Fruit fly (Drosophila melanogaster) whole organism, prepupa: ENCODE data around the gene CG1463.

Experiments used
- CG10631 ChIP-seq: fragments of 200-800 bp; sonication (Bioruptor generic); optimal IDR thresholded peaks from 2 replicates; lab custom pipeline; 2016; ENCODE audit warnings: missing biosample characterization, missing genetic modification characterization
- CG10669 ChIP-seq: fragments of 200-800 bp; sonication (Bioruptor generic); optimal IDR thresholded peaks from 3 replicates; lab custom pipeline; 2018; ENCODE audit warnings: missing biosample characterization, mild to moderate bottlenecking, missing genetic modification characterization, moderate library complexity
- CG11294 ChIP-seq: fragments of 200-800 bp; sonication (Bioruptor generic); IDR thresholded peaks from 2 replicates; pipeline ENCODE4 v1.3.6; 2022; ENCODE audit warnings: missing biosample characterization, missing genetic modification characterization
- CG11762 ChIP-seq: fragments of 200-800 bp; sonication (Bioruptor generic); optimal IDR thresholded peaks from 3 replicates; lab custom pipeline; 2016; ENCODE audit warnings: missing biosample characterization, missing genetic modification characterization; ENCODE audit not compliant: insufficient read depth
- CG11902 ChIP-seq: fragments of 200-800 bp; sonication (Bioruptor generic); optimal IDR thresholded peaks from 3 replicates; lab custom pipeline; 2016; ENCODE audit warnings: missing biosample characterization, missing genetic modification characterization
- CG15336 ChIP-seq: fragments of 200-800 bp; sonication (Bioruptor generic); IDR thresholded peaks from 2 replicates; pipeline ENCODE4 v1.3.6; 2022; ENCODE audit warnings: missing biosample characterization, missing genetic modification characterization
- CG31627 ChIP-seq: fragments of 200-800 bp; sonication (Bioruptor generic); optimal IDR thresholded peaks from 3 replicates; lab custom pipeline; 2016; ENCODE audit warnings: missing biosample characterization, missing genetic modification characterization
- CG32006 ChIP-seq: fragments of 200-800 bp; sonication (Bioruptor generic); optimal IDR thresholded peaks from 3 replicates; lab custom pipeline; 2017; ENCODE audit warnings: missing biosample characterization, mild to moderate bottlenecking, missing genetic modification characterization
- CG34406 ChIP-seq: fragments of 200-800 bp; sonication (Bioruptor generic); optimal IDR thresholded peaks from 3 replicates; lab custom pipeline; 2016; ENCODE audit warnings: missing biosample characterization, missing genetic modification characterization
- CG3919 ChIP-seq: fragments of 200-800 bp; sonication (Bioruptor generic); optimal IDR thresholded peaks from 3 replicates; lab custom pipeline; 2016; ENCODE audit warnings: missing biosample characterization, missing genetic modification characterization
- CG4318 ChIP-seq: fragments of 200-800 bp; sonication (Bioruptor generic); optimal IDR thresholded peaks from 3 replicates; lab custom pipeline; 2017; ENCODE audit warnings: missing biosample characterization, mild to moderate bottlenecking, missing genetic modification characterization
- CG6163 ChIP-seq: fragments of 200-800 bp; sonication (Bioruptor generic); IDR thresholded peaks from 3 replicates; pipeline ENCODE4 v1.3.6; 2022; ENCODE audit warnings: missing biosample characterization, missing genetic modification characterization
- CG6276 ChIP-seq: fragments of 200-800 bp; sonication (Bioruptor generic); optimal IDR thresholded peaks from 2 replicates; lab custom pipeline; 2017; ENCODE audit warnings: missing biosample characterization, mild to moderate bottlenecking, missing genetic modification characterization
- CG6792 ChIP-seq: fragments of 200-800 bp; sonication (Bioruptor generic); optimal IDR thresholded peaks from 3 replicates; lab custom pipeline; 2016; ENCODE audit warnings: missing biosample characterization, missing genetic modification characterization
- CG6854 ChIP-seq: fragments of 200-800 bp; sonication (Bioruptor generic); optimal IDR thresholded peaks from 2 replicates; lab custom pipeline; 2017; ENCODE audit warnings: missing biosample characterization, mild to moderate bottlenecking, missing genetic modification characterization
- CG7368 ChIP-seq: fragments of 200-800 bp; sonication (Bioruptor generic); optimal IDR thresholded peaks from 3 replicates; lab custom pipeline; 2016; ENCODE audit warnings: missing biosample characterization, missing genetic modification characterization
- CG8119 ChIP-seq: fragments of 200-800 bp; sonication (Bioruptor generic); IDR thresholded peaks from 3 replicates; pipeline ENCODE4 v1.3.6; 2022; ENCODE audit warnings: missing biosample characterization, missing genetic modification characterization
- CG8319 ChIP-seq: fragments of 200-800 bp; sonication (Bioruptor generic); optimal IDR thresholded peaks from 3 replicates; lab custom pipeline; 2016; ENCODE audit warnings: missing biosample characterization, missing genetic modification characterization
- CG8632 ChIP-seq: fragments of 200-800 bp; sonication (Bioruptor generic); optimal IDR thresholded peaks from 3 replicates; lab custom pipeline; 2016; ENCODE audit warnings: missing biosample characterization, missing genetic modification characterization
- CG9139 ChIP-seq: fragments of 200-800 bp; sonication (Bioruptor generic); optimal IDR thresholded peaks from 3 replicates; lab custom pipeline; 2017; ENCODE audit warnings: missing biosample characterization, mild to moderate bottlenecking, missing genetic modification characterization
- Eip78C ChIP-seq: fragments of 200-800 bp; sonication (Bioruptor generic); peaks from one replicate; lab custom pipeline; 2016; ENCODE audit warnings: missing biosample characterization, missing genetic modification characterization
- Eip93F ChIP-seq: fragments of 200-800 bp; sonication (Bioruptor generic); optimal IDR thresholded peaks from 2 replicates; lab custom pipeline; 2016; ENCODE audit warnings: missing biosample characterization, mild to moderate bottlenecking, missing genetic modification characterization
- Ets21C ChIP-seq: fragments of 200-800 bp; sonication (Bioruptor generic); optimal IDR thresholded peaks from 3 replicates; lab custom pipeline; 2016; ENCODE audit warnings: missing biosample characterization, missing genetic modification characterization
- Ets96B ChIP-seq: fragments of 200-800 bp; optimal IDR thresholded peaks from 2 replicates; lab custom pipeline; 2019; ENCODE audit warnings: missing biosample characterization, mild to moderate bottlenecking, missing genetic modification characterization, moderate library complexity
- Gug ChIP-seq: fragments of 200-800 bp; sonication (Bioruptor generic); IDR thresholded peaks from 2 replicates; pipeline ENCODE4 v1.3.6; 2022; ENCODE audit warnings: missing biosample characterization, missing genetic modification characterization
- Hr39 ChIP-seq: fragments of 200-800 bp; sonication (Bioruptor generic); optimal IDR thresholded peaks from 2 replicates; lab custom pipeline; 2016; ENCODE audit warnings: missing biosample characterization, missing genetic modification characterization
- Hr4 ChIP-seq: fragments of 200-800 bp; sonication (Bioruptor generic); optimal IDR thresholded peaks from 3 replicates; lab custom pipeline; 2016; ENCODE audit warnings: missing biosample characterization, missing genetic modification characterization
- Met ChIP-seq: fragments of 200-800 bp; sonication (Bioruptor generic); optimal IDR thresholded peaks from 3 replicates; lab custom pipeline; 2016; ENCODE audit warnings: missing biosample characterization, missing genetic modification characterization
- OdsH ChIP-seq: fragments of 200-800 bp; sonication (Bioruptor generic); optimal IDR thresholded peaks from 3 replicates; lab custom pipeline; 2016; ENCODE audit warnings: missing biosample characterization, missing genetic modification characterization
- Smox ChIP-seq: fragments of 200-800 bp; sonication (Bioruptor generic); optimal IDR thresholded peaks from 3 replicates; lab custom pipeline; 2016; ENCODE audit warnings: missing biosample characterization, missing genetic modification characterization
- achi ChIP-seq: fragments of 200-800 bp; sonication (Bioruptor generic); optimal IDR thresholded peaks from 3 replicates; lab custom pipeline; 2016; ENCODE audit warnings: missing biosample characterization, missing genetic modification characterization
- cyc ChIP-seq: fragments of 200-800 bp; sonication (Bioruptor generic); optimal IDR thresholded peaks from 3 replicates; lab custom pipeline; 2016; ENCODE audit warnings: missing biosample characterization, missing genetic modification characterization
- dac ChIP-seq: fragments of 200-800 bp; sonication (Bioruptor generic); optimal IDR thresholded peaks from 2 replicates; lab custom pipeline; 2017; ENCODE audit warnings: missing biosample characterization, mild to moderate bottlenecking, missing genetic modification characterization
- eg ChIP-seq: fragments of 200-800 bp; sonication (Bioruptor generic); IDR thresholded peaks from 3 replicates; pipeline ENCODE4 v1.3.6; 2022; ENCODE audit warnings: missing biosample characterization, missing genetic modification characterization
- esn ChIP-seq: fragments of 200-800 bp; sonication (Bioruptor generic); optimal IDR thresholded peaks from 2 replicates; lab custom pipeline; 2016; ENCODE audit warnings: missing biosample characterization, mild to moderate bottlenecking, missing genetic modification characterization, moderate library complexity
- fd59A ChIP-seq: fragments of 200-800 bp; sonication (Bioruptor generic); optimal IDR thresholded peaks from 2 replicates; lab custom pipeline; 2017; ENCODE audit warnings: missing biosample characterization, mild to moderate bottlenecking, missing genetic modification characterization, missing genetic modification reagents
- fd85E ChIP-seq: fragments of 200-800 bp; sonication (Bioruptor generic); optimal IDR thresholded peaks from 3 replicates; lab custom pipeline; 2016; ENCODE audit warnings: missing biosample characterization, missing genetic modification characterization
- pdm3 ChIP-seq: fragments of 200-800 bp; sonication (Bioruptor generic); optimal IDR thresholded peaks from 3 replicates; lab custom pipeline; 2016; ENCODE audit warnings: missing biosample characterization, missing genetic modification characterization
- salr ChIP-seq, 2 experiments: fragments of 200-800 bp; sonication (Bioruptor generic); optimal IDR thresholded peaks; 3 replicates each; lab custom pipeline; 2016 to 2018; ENCODE audit warnings: missing biosample characterization in 2 of 2, missing genetic modification characterization in 2 of 2, mild to moderate bottlenecking in 1 of 2
- ss ChIP-seq, 2 experiments: fragments of 200-800 bp; sonication (Bioruptor generic); optimal IDR thresholded peaks; 2 replicates in 1 of 2; 3 replicates in 1 of 2; lab custom pipeline; 2017 to 2018; ENCODE audit warnings: mild to moderate bottlenecking in 2 of 2, missing biosample characterization in 2 of 2, missing genetic modification characterization in 2 of 2, moderate library complexity in 1 of 2
- svp ChIP-seq: fragments of 200-800 bp; sonication (Bioruptor generic); peaks from one replicate; lab custom pipeline; 2016; ENCODE audit warnings: missing biosample characterization, missing genetic modification characterization
- topi ChIP-seq: fragments of 200-800 bp; sonication (Bioruptor generic); optimal IDR thresholded peaks from 3 replicates; lab custom pipeline; 2016; ENCODE audit warnings: missing biosample characterization, missing genetic modification characterization
- vri ChIP-seq: fragments of 200-800 bp; sonication (Bioruptor generic); optimal IDR thresholded peaks from 3 replicates; lab custom pipeline; 2016; ENCODE audit warnings: missing biosample characterization, mild to moderate bottlenecking, missing genetic modification characterization

CG1463 gene

DNA sequence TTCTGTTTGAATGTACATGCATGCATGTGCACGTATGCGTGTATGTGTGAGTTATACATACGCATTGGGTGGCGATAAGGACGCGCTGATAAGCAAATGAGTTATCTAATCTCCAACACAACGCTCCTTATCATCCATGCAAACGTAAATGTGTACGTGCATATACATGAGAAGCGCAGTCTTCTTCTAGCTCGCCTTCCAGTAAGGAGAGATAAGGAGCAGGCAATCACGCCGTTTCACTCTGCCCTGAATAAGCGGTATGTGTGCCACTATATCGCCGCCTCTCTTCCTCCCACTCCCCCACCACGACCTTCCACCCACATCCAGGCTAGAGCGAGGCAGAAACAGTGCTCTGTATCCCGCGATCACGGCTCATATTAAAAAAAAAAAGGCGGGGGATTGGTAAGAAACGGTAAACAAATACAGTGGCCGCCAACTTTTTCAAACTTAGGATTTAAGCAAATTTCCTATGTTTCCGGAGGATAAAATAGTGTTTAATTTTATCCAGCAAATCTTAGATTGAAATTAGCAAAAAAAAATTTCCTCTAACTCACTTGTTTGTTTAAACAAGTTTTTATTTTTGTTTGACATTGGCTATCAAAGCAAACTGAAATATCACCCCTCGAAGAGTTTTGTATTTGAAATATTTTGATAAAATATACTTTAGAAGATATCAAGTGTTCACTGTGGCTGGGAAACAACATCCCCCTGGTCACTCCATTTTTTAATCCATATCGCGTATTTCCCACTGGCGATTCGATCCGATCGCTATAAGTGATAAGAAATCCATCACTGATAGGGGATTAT, 30.8 kb downstream of the CG1463 start:
- peak; percentile 35 for TF ChIP-seq Hr39 (GFP tag; lab: Kevin White, UChicago)
- TF ChIP-seq OdsH (GFP tag; lab: Kevin White, UChicago) = peak; percentile 19
- peak; percentile 60 for TF ChIP-seq vri (GFP tag; lab: Kevin White, UChicago)
- peak; percentile 16 for TF ChIP-seq CG34406 (GFP tag; lab: Kevin White, UChicago)
- TF ChIP-seq Met (GFP tag; lab: Kevin White, UChicago) = peak; percentile 4
- TF ChIP-seq CG10631 = peak; percentile 30
- TF ChIP-seq pdm3 (GFP tag; lab: Kevin White, UChicago) = peak; percentile 22
- TF ChIP-seq CG32006 = peak; percentile 51
- 0 out of 2 replicates have a peak, but pooled peaks have one; percentile 33 for TF ChIP-seq CG15336 (GFP tag; lab: Robert Waterston, UW)
- peak; percentile 79 for TF ChIP-seq Eip78C (GFP tag; lab: Kevin White, UChicago)
- TF ChIP-seq CG6276 (GFP tag; lab: Kevin White, UChicago) = peak; percentile 26
- peak; percentile 98 for TF ChIP-seq svp (GFP tag; lab: Kevin White, UChicago)
- no peak for TF ChIP-seq CG8632
- no peak for TF ChIP-seq CG11294
- no peak for TF ChIP-seq cyc (GFP tag; lab: Kevin White, UChicago)
- TF ChIP-seq CG6163 (GFP tag; lab: Robert Waterston, UW) = 0 out of 3 replicates have a peak, but pooled peaks have one; percentile 28
- peak; percentile 19 for TF ChIP-seq Hr4 (GFP tag; lab: Kevin White, UChicago)
- peak; percentile 14 for TF ChIP-seq CG11902 (GFP tag; lab: Kevin White, UChicago)
- peak; percentile 30 for TF ChIP-seq CG10669 (GFP tag; lab: Kevin White, UChicago)
- no peak for TF ChIP-seq Ets21C (GFP tag; lab: Kevin White, UChicago)
- TF ChIP-seq CG31627 = peak; percentile 0
- TF ChIP-seq esn (GFP tag; lab: Kevin White, UChicago) = peak; percentile 2
- TF ChIP-seq fd85E = no peak
- TF ChIP-seq CG3919 (GFP tag; lab: Kevin White, UChicago) = no peak
- TF ChIP-seq achi (GFP tag; lab: Kevin White, UChicago) = peak; percentile 33

DNA sequence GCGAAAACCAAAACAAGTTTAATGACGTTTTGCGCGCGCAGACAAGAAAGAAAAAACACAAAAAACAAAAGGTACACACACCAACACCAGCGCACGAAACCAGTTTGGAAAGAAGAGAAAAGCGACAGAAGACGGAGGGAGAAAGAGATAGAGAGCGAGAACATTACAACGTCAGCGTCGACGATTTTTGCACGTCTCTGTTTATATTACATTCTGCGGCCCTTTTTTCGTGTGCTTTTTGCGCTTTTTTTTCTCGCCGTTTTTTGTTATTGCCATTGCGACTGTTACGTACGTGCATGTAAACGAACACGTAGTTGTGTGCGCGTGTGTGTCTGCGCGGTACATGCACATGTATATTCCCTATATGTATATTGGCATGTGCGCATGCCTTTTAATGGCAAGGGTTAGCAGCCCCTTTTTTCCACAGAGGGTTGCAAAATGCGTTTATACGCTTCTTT, 31.4 kb downstream of the CG1463 start:
- TF ChIP-seq vri (GFP tag; lab: Kevin White, UChicago) (peak; percentile 86), ss (GFP tag; optimal IDR thresholded peaks at IDR 0.05; lab: Kevin White, UChicago) (peak; percentile 22 to 65), Eip78C (GFP tag; lab: Kevin White, UChicago) (peak; percentile 13), CG9139 (GFP tag; lab: Kevin White, UChicago) (no peak), CG7368 (GFP tag; lab: Kevin White, UChicago) (no peak), CG6163 (GFP tag; lab: Robert Waterston, UW) (peak; percentile 73), fd59A (GFP tag; lab: Kevin White, UChicago) (no peak)
- TF ChIP-seq, all 60 proteins: peak for 4

DNA sequence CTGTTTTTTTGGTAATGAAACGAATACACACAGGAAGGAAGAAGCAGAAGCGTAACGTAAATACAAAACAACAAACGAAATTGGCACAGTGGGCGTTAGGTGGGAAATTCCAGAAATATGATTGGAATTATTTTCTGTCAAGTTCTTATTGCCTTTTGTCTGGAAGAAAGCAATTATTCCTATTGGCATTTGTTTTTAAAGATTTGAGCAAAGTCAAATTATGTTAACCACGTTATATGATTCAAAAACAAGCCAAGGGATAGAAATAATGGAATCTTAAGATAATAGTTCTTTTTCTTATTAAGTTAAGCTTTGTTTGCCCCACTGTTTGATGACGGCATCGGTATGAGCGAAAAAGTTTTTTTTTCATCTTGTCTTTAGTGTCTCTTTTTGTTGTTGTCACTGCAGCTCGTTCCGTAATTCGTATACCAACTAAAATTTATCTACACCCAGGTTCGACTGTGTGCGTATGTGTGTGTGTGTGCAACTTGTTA, 31.9 kb downstream of the CG1463 start:
- TF ChIP-seq eg (GFP tag; lab: Robert Waterston, UW) (peak; percentile 97), CG31627 (peak; percentile 99), Smox (GFP tag; lab: Kevin White, UChicago) (peak; percentile 99), CG34406 (GFP tag; lab: Kevin White, UChicago) (peak; percentile 98), dac (GFP tag; lab: Kevin White, UChicago) (peak; percentile 98), CG7368 (GFP tag; lab: Kevin White, UChicago) (peak; percentile 96), achi (GFP tag; lab: Kevin White, UChicago) (peak; percentile 97), CG6854 (GFP tag; lab: Kevin White, UChicago) (peak; percentile 96), Gug (GFP tag; lab: Robert Waterston, UW) (peak; percentile 96), CG11762 (peak; percentile 99), salr (GFP tag; optimal IDR thresholded peaks at IDR 0.05; lab: Kevin White, UChicago) (peak; percentile 92 to 98), Met (GFP tag; lab: Kevin White, UChicago) (peak; percentile 99), Eip93F (GFP tag; lab: Kevin White, UChicago) (peak; percentile 93), fd85E (peak; percentile 90), CG6792 (GFP tag; lab: Kevin White, UChicago) (peak; percentile 98), CG8319 (peak; percentile 98), Eip78C (GFP tag; lab: Kevin White, UChicago) (peak; percentile 100), CG3919 (GFP tag; lab: Kevin White, UChicago) (peak; percentile 97), CG10669 (GFP tag; lab: Kevin White, UChicago) (peak; percentile 98), vri (GFP tag; lab: Kevin White, UChicago) (peak; percentile 92), Ets96B (peak; percentile 97), CG4318 (peak; percentile 99), topi (GFP tag; lab: Kevin White, UChicago) (peak; percentile 99), OdsH (GFP tag; lab: Kevin White, UChicago) (peak; percentile 98), CG8119 (GFP tag; lab: Robert Waterston, UW) (peak; percentile 98), Ets21C (GFP tag; lab: Kevin White, UChicago) (peak; percentile 98), cyc (GFP tag; lab: Kevin White, UChicago) (peak; percentile 98)
